Fruit fly (Drosophila melanogaster) whole organism, embryonic: ENCODE data around the gene mRpS31.

Experiments
- Aef1 ChIP-seq: fragments of 200-800 bp; sonication (Bioruptor generic); IDR thresholded peaks from 3 replicates; pipeline ENCODE4 v1.3.6; 2022; ENCODE audit warnings: missing biosample characterization, missing genetic modification characterization
- Awh ChIP-seq: fragments of 200-800 bp; sonication (Bioruptor generic); IDR thresholded peaks from 2 replicates; pipeline ENCODE4, ENCODE4 v1.3.6; 2022; ENCODE audit warnings: missing biosample characterization, missing genetic modification characterization
- BtbVII ChIP-seq: fragments of 200-800 bp; sonication (Bioruptor generic); optimal IDR thresholded peaks from 3 replicates; lab custom pipeline; 2017; ENCODE audit warnings: missing biosample characterization, mild to moderate bottlenecking, missing genetic modification characterization
- CG10274 ChIP-seq: fragments of 200-800 bp; sonication (Bioruptor generic); optimal IDR thresholded peaks from 3 replicates; lab custom pipeline; 2017; ENCODE audit warnings: missing biosample characterization, mild to moderate bottlenecking, missing genetic modification characterization
- CG10321 ChIP-seq: fragments of 200-800 bp; sonication (Bioruptor generic); IDR thresholded peaks from 2 replicates; pipeline ENCODE4 v1.3.6; 2022; ENCODE audit warnings: missing biosample characterization, missing genetic modification characterization
- CG10979 ChIP-seq: fragments of 200-800 bp; sonication (Bioruptor generic); optimal IDR thresholded peaks from 2 replicates; lab custom pipeline; 2018; ENCODE audit warnings: missing biosample characterization, mild to moderate bottlenecking, missing genetic modification characterization, moderate library complexity
- CG11247 ChIP-seq: fragments of 200-800 bp; sonication (Bioruptor generic); IDR thresholded peaks from 2 replicates; pipeline ENCODE4 v1.3.6; 2022; ENCODE audit warnings: missing biosample characterization, missing genetic modification characterization
- CG12104 ChIP-seq: fragments of 200-800 bp; sonication (Bioruptor generic); optimal IDR thresholded peaks from 3 replicates; lab custom pipeline; 2016; ENCODE audit warnings: missing biosample characterization, missing genetic modification characterization
- CG13624 ChIP-seq: fragments of 200-800 bp; sonication (Bioruptor generic); optimal IDR thresholded peaks from 2 replicates; lab custom pipeline; 2016; ENCODE audit warnings: missing biosample characterization, missing genetic modification characterization
- CG1529 ChIP-seq: fragments of 200-800 bp; sonication (Bioruptor generic); optimal IDR thresholded peaks from 3 replicates; lab custom pipeline; 2018; ENCODE audit warnings: missing biosample characterization, missing genetic modification characterization
- CG15696 ChIP-seq: fragments of 200-800 bp; sonication (Bioruptor generic); optimal IDR thresholded peaks from 2 replicates; lab custom pipeline; 2019; ENCODE audit warnings: missing biosample characterization, mild to moderate bottlenecking, missing genetic modification characterization, moderate library complexity
- CG17802 ChIP-seq: fragments of 200-800 bp; sonication (Bioruptor generic); optimal IDR thresholded peaks from 2 replicates; lab custom pipeline; 2018; ENCODE audit warnings: missing biosample characterization, mild to moderate bottlenecking, missing genetic modification characterization, moderate library complexity
- CG1832 ChIP-seq: fragments of 200-800 bp; sonication (Bioruptor generic); optimal IDR thresholded peaks from 2 replicates; lab custom pipeline; 2017; ENCODE audit warnings: missing biosample characterization, mild to moderate bottlenecking, missing genetic modification characterization, inconsistent platforms
- CG32532 ChIP-seq: fragments of 200-800 bp; sonication (Bioruptor generic); IDR thresholded peaks from 2 replicates; pipeline ENCODE4 v1.3.6; 2022; ENCODE audit warnings: missing biosample characterization, missing genetic modification characterization
- CG3281 ChIP-seq: fragments of 200-800 bp; sonication (Bioruptor generic); optimal IDR thresholded peaks from 3 replicates; lab custom pipeline; 2017; ENCODE audit warnings: missing biosample characterization, mild to moderate bottlenecking, missing genetic modification characterization
- CG43689 ChIP-seq: fragments of 200-800 bp; sonication (Bioruptor generic); IDR thresholded peaks from 2 replicates; pipeline ENCODE4 v1.3.6; 2022; ENCODE audit warnings: missing biosample characterization, missing genetic modification characterization
- CG6654 ChIP-seq: fragments of 200-800 bp; sonication (Bioruptor generic); optimal IDR thresholded peaks from 2 replicates; lab custom pipeline; 2017; ENCODE audit warnings: missing biosample characterization, mild to moderate bottlenecking, missing genetic modification characterization
- CG7556 ChIP-seq: fragments of 200-800 bp; sonication (Bioruptor generic); optimal IDR thresholded peaks from 2 replicates; lab custom pipeline; 2017; ENCODE audit warnings: missing biosample characterization, mild to moderate bottlenecking, missing genetic modification characterization
- CG7987 ChIP-seq: fragments of 200-800 bp; sonication (Bioruptor generic); optimal IDR thresholded peaks from 2 replicates; lab custom pipeline; 2018; ENCODE audit warnings: missing biosample characterization, mild to moderate bottlenecking, missing genetic modification characterization, moderate library complexity
- HLH54F ChIP-seq: fragments of 200-800 bp; sonication (Bioruptor generic); optimal IDR thresholded peaks from 3 replicates; lab custom pipeline; 2016; ENCODE audit warnings: missing biosample characterization, missing genetic modification characterization
- HLHmδ ChIP-seq: fragments of 200-800 bp; sonication (Bioruptor generic); optimal IDR thresholded peaks from 2 replicates; lab custom pipeline; 2018; ENCODE audit warnings: missing biosample characterization, mild to moderate bottlenecking, missing genetic modification characterization, moderate library complexity
- Hmr ChIP-seq: fragments of 200-800 bp; sonication (Bioruptor generic); optimal IDR thresholded peaks from 3 replicates; lab custom pipeline; 2017; ENCODE audit warnings: mild to moderate bottlenecking, missing biosample characterization, missing genetic modification reagents, missing genetic modification characterization
- Hr3 ChIP-seq: fragments of 200-800 bp; sonication (Bioruptor generic); optimal IDR thresholded peaks from 3 replicates; lab custom pipeline; 2016; ENCODE audit warnings: missing biosample characterization, missing genetic modification characterization
- MBD-R2 ChIP-seq: fragments of 200-800 bp; sonication (Bioruptor generic); IDR thresholded peaks from 2 replicates; pipeline ENCODE4 v1.3.6; 2022; ENCODE audit warnings: missing biosample characterization, missing genetic modification characterization
- Oaz ChIP-seq: fragments of 200-800 bp; sonication (Bioruptor generic); IDR thresholded peaks from 2 replicates; pipeline ENCODE4 v1.3.6; 2022; ENCODE audit warnings: missing biosample characterization, missing genetic modification characterization
- Tbp ChIP-seq: fragments of >200 bp; optimal IDR thresholded peaks from 2 replicates; lab custom pipeline; 2018; ENCODE audit warnings: missing biosample characterization, missing genetic modification characterization
- Trl ChIP-seq, 3 experiments: fragments of >200 bp in 2 of 3; fragments of 200-800 bp in 1 of 3; sonication (Bioruptor generic) in 1 of 3; optimal IDR thresholded peaks; 2 replicates in 1 of 3; 3 replicates in 2 of 3; lab custom pipeline; 2016 to 2017; ENCODE audit warnings: missing biosample characterization in 1 of 3, missing genetic modification characterization in 1 of 3
- abd-A ChIP-seq: fragments of 200-800 bp; sonication (Bioruptor generic); optimal IDR thresholded peaks from 3 replicates; lab custom pipeline; 2019; ENCODE audit warnings: missing biosample characterization, mild to moderate bottlenecking, missing genetic modification characterization, moderate library complexity
- ash1 ChIP-seq: fragments of 200-800 bp; sonication (Bioruptor generic); optimal IDR thresholded peaks from 2 replicates; lab custom pipeline; 2018; ENCODE audit warnings: missing biosample characterization, mild to moderate bottlenecking, missing genetic modification characterization
- az2 ChIP-seq: fragments of 200-800 bp; sonication (Bioruptor generic); optimal IDR thresholded peaks from 3 replicates; lab custom pipeline; 2016; ENCODE audit warnings: missing biosample characterization, missing genetic modification characterization
- br ChIP-seq: fragments of >200 bp; optimal IDR thresholded peaks from 2 replicates; lab custom pipeline; 2017
- chm ChIP-seq: fragments of 200-800 bp; sonication (Bioruptor generic); IDR thresholded peaks from 2 replicates; pipeline ENCODE4 v1.3.6; 2022; ENCODE audit warnings: missing biosample characterization, missing genetic modification characterization
- dpn ChIP-seq, 2 experiments: fragments of 200-800 bp; sonication (Bioruptor generic); optimal IDR thresholded peaks; 3 replicates each; lab custom pipeline; 2016; ENCODE audit warnings: missing biosample characterization in 2 of 2, missing genetic modification characterization in 2 of 2
- esg ChIP-seq: fragments of 200-800 bp; sonication (Bioruptor generic); conservative IDR thresholded peaks from 2 replicates; pipeline ENCODE4 v1.3.6; 2022; ENCODE audit warnings: missing biosample characterization, missing genetic modification characterization
- ewg ChIP-seq: fragments of 200-800 bp; sonication (Bioruptor generic); optimal IDR thresholded peaks from 3 replicates; lab custom pipeline; 2017; ENCODE audit warnings: mild to moderate bottlenecking, missing biosample characterization, missing genetic modification reagents, missing genetic modification characterization
- fd96Cb ChIP-seq: fragments of 200-800 bp; sonication (Bioruptor generic); optimal IDR thresholded peaks from 2 replicates; lab custom pipeline; 2018; ENCODE audit warnings: missing biosample characterization, mild to moderate bottlenecking, missing genetic modification characterization, moderate library complexity
- ftz-f1 ChIP-seq: fragments of 200-800 bp; sonication (Bioruptor generic); optimal IDR thresholded peaks from 2 replicates; lab custom pipeline; 2016; ENCODE audit warnings: missing biosample characterization, missing genetic modification characterization
- hbn ChIP-seq: fragments of 200-800 bp; sonication (Bioruptor generic); IDR thresholded peaks from 2 replicates; pipeline ENCODE4 v1.3.6; 2022; ENCODE audit warnings: missing biosample characterization, missing genetic modification characterization; ENCODE audit not compliant: partially characterized antibody
- maf-S ChIP-seq: fragments of 200-800 bp; sonication (Bioruptor generic); optimal IDR thresholded peaks from 2 replicates; lab custom pipeline; 2016; ENCODE audit warnings: missing biosample characterization, missing genetic modification characterization
- nerfin-1 ChIP-seq: fragments of 200-800 bp; sonication (Bioruptor generic); optimal IDR thresholded peaks from 3 replicates; lab custom pipeline; 2019; ENCODE audit warnings: missing biosample characterization, mild to moderate bottlenecking, missing genetic modification characterization, moderate library complexity
- onecut ChIP-seq: fragments of 200-800 bp; sonication (Bioruptor generic); IDR thresholded peaks from 2 replicates; pipeline ENCODE4 v1.3.6; 2022; ENCODE audit warnings: missing biosample characterization, missing genetic modification characterization
- peb ChIP-seq: fragments of 200-800 bp; sonication (Bioruptor generic); IDR thresholded peaks from 2 replicates; pipeline ENCODE4 v1.3.6; 2022; ENCODE audit warnings: missing biosample characterization, missing genetic modification characterization
- pho ChIP-seq: fragments of 200-800 bp; sonication (Bioruptor generic); optimal IDR thresholded peaks from 2 replicates; lab custom pipeline; 2016; ENCODE audit warnings: missing biosample characterization, missing genetic modification characterization
- prd ChIP-seq, 3 experiments: fragments of >200 bp in 2 of 3; fragments of 200-800 bp in 1 of 3; sonication (Bioruptor generic) in 1 of 3; optimal IDR thresholded peaks in 2 of 3; IDR thresholded peaks in 1 of 3; 2 replicates in 2 of 3; 3 replicates in 1 of 3; pipeline versions ENCODE4 v1.3.6 to Lab custom; 2017 to 2022; ENCODE audit warnings: missing biosample characterization in 1 of 3, missing genetic modification characterization in 1 of 3
- tgo ChIP-seq: fragments of 200-800 bp; sonication (Bioruptor generic); IDR thresholded peaks from 3 replicates; pipeline ENCODE4 v1.3.6; 2022; ENCODE audit warnings: missing biosample characterization, missing genetic modification characterization
- tll ChIP-seq, 2 experiments: fragments of 200-800 bp in 1 of 2; fragments of >200 bp in 1 of 2; sonication (Bioruptor generic) in 1 of 2; optimal IDR thresholded peaks; 2 replicates each; lab custom pipeline; 2017 to 2019; ENCODE audit warnings: missing biosample characterization in 2 of 2, missing genetic modification characterization in 2 of 2, mild to moderate bottlenecking in 1 of 2, moderate library complexity in 1 of 2
- yki ChIP-seq: fragments of >200 bp; optimal IDR thresholded peaks from 3 replicates; lab custom pipeline; 2018
- zen ChIP-seq: fragments of 200-800 bp; sonication (Bioruptor generic); optimal IDR thresholded peaks from 3 replicates; lab custom pipeline; 2018; ENCODE audit warnings: missing biosample characterization, mild to moderate bottlenecking, missing genetic modification characterization, moderate library complexity

The mRpS31 gene

dm6 chr3L:16046387-16047066 lies 41.5 kb downstream of the mRpS31 start (continued):
- no peak for TF ChIP-seq HLH54F (GFP tag; lab: Kevin White, UChicago)
- TF ChIP-seq CG17802 (tag; lab: Kevin White, UChicago), result no peak
- TF ChIP-seq CG11247 (GFP tag; lab: Robert Waterston, UW), result peak; percentile 38; the same call in 1 of the 2 replicates
- no peak for TF ChIP-seq Oaz (GFP tag; lab: Robert Waterston, UW)
- no peak for TF ChIP-seq CG1529 (GFP tag; lab: Kevin White, UChicago)
- TF ChIP-seq hbn (GFP tag; lab: Robert Waterston, UW), result no peak
- TF ChIP-seq maf-S (GFP tag; lab: Kevin White, UChicago), result no peak
- TF ChIP-seq esg (GFP tag; lab: Robert Waterston, UW), result no peak
- TF ChIP-seq CG12104, result no peak
- no peak for TF ChIP-seq CG6654 (GFP tag; lab: Kevin White, UChicago)
- no peak for TF ChIP-seq dpn (GFP tag; optimal IDR thresholded peaks at IDR 0.05; lab: Kevin White, UChicago)
- TF ChIP-seq Hr3 (GFP tag; lab: Kevin White, UChicago), result no peak
- TF ChIP-seq Tbp (GFP tag; lab: Kevin White, UChicago), result no peak
- TF ChIP-seq Awh (GFP tag; lab: Robert Waterston, UW), result 0 out of 2 replicates have a peak, but pooled peaks have one; percentile 8
- no peak for TF ChIP-seq fd96Cb
- TF ChIP-seq Hmr (GFP tag; lab: Kevin White, UChicago), result no peak
- no peak for TF ChIP-seq CG15696 (tag; lab: Kevin White, UChicago)
- no peak for TF ChIP-seq tll (GFP tag; optimal IDR thresholded peaks at IDR 0.05; lab: Kevin White, UChicago)
- TF ChIP-seq CG13624 (GFP tag; lab: Kevin White, UChicago), result no peak
- no peak for TF ChIP-seq BtbVII (GFP tag; lab: Kevin White, UChicago)
- peak; percentile 15 for TF ChIP-seq ash1 (GFP tag; lab: Kevin White, UChicago)

- TF ChIP-seq zen (tag; lab: Kevin White, UChicago) (peak; percentile 10), onecut (GFP tag; lab: Robert Waterston, UW) (peak; percentile 98), Trl (optimal IDR thresholded peaks at IDR 0.05; lab: Kevin White, UChicago) (peak; percentile 67 to 82), Trl (GFP tag; optimal IDR thresholded peaks at IDR 0.05; lab: Kevin White, UChicago) (no peak), peb (no peak), HLHmδ (GFP tag; lab: Kevin White, UChicago) (peak; percentile 67), CG7987 (GFP tag; lab: Kevin White, UChicago) (peak; percentile 60), az2 (GFP tag; lab: Kevin White, UChicago) (no peak), CG32532 (GFP tag; lab: Robert Waterston, UW) (no peak), CG1832 (peak; percentile 59), nerfin-1 (tag; lab: Kevin White, UChicago) (peak; percentile 7), ewg (GFP tag; lab: Kevin White, UChicago) (peak; percentile 90), CG10321 (peak; percentile 58), yki (lab: Kevin White, UChicago) (peak; percentile 53), abd-A (peak; percentile 27), MBD-R2 (0 out of 2 replicates have a peak, but pooled peaks have one; percentile 11)
Measured at dm6 chr3L:16047105-16047504, 42.1 kb downstream of the mRpS31 start.

- TF ChIP-seq prd (optimal IDR thresholded peaks at IDR 0.05; lab: Kevin White, UChicago), result no peak
- TF ChIP-seq prd (GFP tag; IDR thresholded peaks at IDR 0.05; lab: Robert Waterston, UW), result peak; percentile 64
- no peak for TF ChIP-seq CG10979 (tag; lab: Kevin White, UChicago)
- peak; percentile 37 for TF ChIP-seq pho (GFP tag; lab: Kevin White, UChicago)
- peak; percentile 55 for TF ChIP-seq Aef1 (GFP tag; lab: Robert Waterston, UW)
- TF ChIP-seq ftz-f1 (GFP tag; lab: Kevin White, UChicago), result no peak
- TF ChIP-seq CG7556, result peak; percentile 14
- peak; percentile 50; the same call in 1 of the 2 replicates for TF ChIP-seq chm
- TF ChIP-seq CG17802 (tag; lab: Kevin White, UChicago), result no peak
- peak; percentile 62; the same call in 2 of the 3 replicates for TF ChIP-seq tgo (GFP tag; lab: Robert Waterston, UW)
- TF ChIP-seq CG10274 (GFP tag; lab: Kevin White, UChicago), result peak; percentile 12
- no peak for TF ChIP-seq br (lab: Kevin White, UChicago)
- TF ChIP-seq CG3281 (GFP tag; lab: Kevin White, UChicago), result peak; percentile 66
- TF ChIP-seq CG43689 (GFP tag; lab: Robert Waterston, UW), result peak; percentile 48
Measured at dm6 chr3L:16048086-16048485, 43.1 kb downstream of the mRpS31 start.
